Fruit fly (Drosophila melanogaster) whole organism, adult: Measurements from ENCODE around the gene aos.

Source experiments
- CG7045 ChIP-seq: fragments of 200-800 bp; sonication (Bioruptor generic); optimal IDR thresholded peaks from 2 replicates; lab custom pipeline; 2017; ENCODE audit warnings: missing biosample characterization, mild to moderate bottlenecking, missing genetic modification characterization
- CG7101 ChIP-seq: fragments of 200-800 bp; sonication (Bioruptor generic); optimal IDR thresholded peaks from 2 replicates; lab custom pipeline; 2018; ENCODE audit warnings: missing biosample characterization, mild to moderate bottlenecking, missing genetic modification characterization, moderate library complexity
- Clk ChIP-seq: fragments of 200-800 bp; sonication (Bioruptor generic); optimal IDR thresholded peaks from 2 replicates; lab custom pipeline; 2017; ENCODE audit warnings: missing biosample characterization, missing genetic modification characterization
- Crg-1 ChIP-seq: fragments of 200-800 bp; sonication (Bioruptor generic); optimal IDR thresholded peaks from 2 replicates; lab custom pipeline; 2016; ENCODE audit warnings: missing biosample characterization, missing genetic modification characterization
- Mnt ChIP-seq: fragments of 200-800 bp; sonication (Bioruptor generic); optimal IDR thresholded peaks from 2 replicates; lab custom pipeline; 2016; ENCODE audit warnings: missing biosample characterization, mild to moderate bottlenecking, missing genetic modification characterization
- cic ChIP-seq: fragments of 200-800 bp; sonication (Bioruptor generic); optimal IDR thresholded peaks from 2 replicates; lab custom pipeline; 2017; ENCODE audit warnings: missing biosample characterization, mild to moderate bottlenecking, missing genetic modification characterization, moderate library complexity
- cnc ChIP-seq, 2 experiments: fragments of >200 bp; optimal IDR thresholded peaks; 2 replicates each; lab custom pipeline; 2017
- kay ChIP-seq: fragments of 200-800 bp; sonication (Bioruptor generic); peaks from one replicate; lab custom pipeline; 2016; ENCODE audit warnings: missing biosample characterization, missing genetic modification characterization, borderline replicate concordance
- tj ChIP-seq: fragments of 200-800 bp; sonication (Bioruptor generic); optimal IDR thresholded peaks from 3 replicates; lab custom pipeline; 2017; ENCODE audit warnings: missing biosample characterization, mild to moderate bottlenecking, missing genetic modification characterization, moderate library complexity

dm6 chr3L:16431056-16431455 is 52.4 kb downstream of the aos start:
- TF ChIP-seq Clk (GFP tag; lab: Kevin White, UChicago) (no peak), kay (GFP tag; lab: Kevin White, UChicago) (no peak), CG7045 (GFP tag; lab: Kevin White, UChicago) (no peak), cnc (optimal IDR thresholded peaks at IDR 0.05; lab: Kevin White, UChicago) (no peak), tj (GFP tag; lab: Kevin White, UChicago) (no peak), Crg-1 (GFP tag; lab: Kevin White, UChicago) (no peak), Mnt (no peak), CG7101 (tag; lab: Kevin White, UChicago) (no peak), cic (GFP tag; lab: Kevin White, UChicago) (no peak)
